Worm (Caenorhabditis elegans) whole organism, young adult: Measurements from ENCODE around the gene C34B4.2.
A peak's percentile ranks its signal among the peaks of the same experiment; 100 is the strongest.

Experiments used
- B0019.2 ChIP-seq: fragments of 200-800 bp; sonication (Bioruptor generic); conservative IDR thresholded peaks from 2 replicates; pipeline ENCODE4 v1.3.6; 2022; ENCODE audit warnings: missing genetic modification reagents, missing genetic modification characterization, missing compliant biosample characterization
- B0035.1 ChIP-seq: sonication (generic microtip); optimal IDR thresholded peaks from 2 replicates; lab custom pipeline; 2016; ENCODE audit warnings: missing genetic modification characterization, mild to moderate bottlenecking, missing compliant biosample characterization, missing genotype, missing genetic modification reagents
- B0336.3 ChIP-seq: fragments of 200-800 bp; sonication (Bioruptor generic); IDR thresholded peaks from 2 replicates; pipeline ENCODE4 v1.3.6; 2022; ENCODE audit warnings: missing genetic modification characterization, missing compliant biosample characterization
- C06A6.2 ChIP-seq: fragments of 200-800 bp; sonication (Bioruptor generic); conservative IDR thresholded peaks from 2 replicates; pipeline ENCODE4 v1.3.6; 2022; ENCODE audit warnings: missing genetic modification characterization, missing compliant biosample characterization
- F22D6.2 ChIP-seq: sonication (generic microtip); optimal IDR thresholded peaks from 2 replicates; lab custom pipeline; 2016; ENCODE audit warnings: mild to moderate bottlenecking, missing genetic modification characterization, missing compliant biosample characterization
- F49E8.2 ChIP-seq: sonication (generic microtip); optimal IDR thresholded peaks from 3 replicates; lab custom pipeline; 2017; ENCODE audit warnings: missing genetic modification characterization, mild to moderate bottlenecking, missing compliant biosample characterization, antibody characterized with exemption, moderate library complexity; ENCODE audit not compliant: insufficient read depth
- K11D2.4 ChIP-seq: fragments of 200-800 bp; sonication (Bioruptor generic); IDR thresholded peaks from 2 replicates; pipeline ENCODE4 v1.3.6; 2022; ENCODE audit warnings: missing genetic modification reagents, missing genetic modification characterization, missing compliant biosample characterization
- T26A5.8 ChIP-seq: sonication (generic microtip); optimal IDR thresholded peaks from 2 replicates; lab custom pipeline; 2016; ENCODE audit warnings: missing genetic modification characterization, missing compliant biosample characterization
- Y56A3A.18 ChIP-seq: fragments of 200-800 bp; sonication (Bioruptor generic); IDR thresholded peaks from 2 replicates; pipeline ENCODE4 v1.3.6; 2022; ENCODE audit warnings: missing genetic modification reagents, missing genetic modification characterization, missing compliant biosample characterization
- Y79H2A.3 ChIP-seq: fragments of 200-800 bp; sonication (Bioruptor generic); conservative IDR thresholded peaks from 2 replicates; pipeline ENCODE4 v1.3.6; 2022; ENCODE audit warnings: missing genetic modification reagents, missing genetic modification characterization, missing compliant biosample characterization
- ama-1 ChIP-seq, 3 experiments: fragments of 150-350 bp in 1 of 3; sonication (generic microtip) in 2 of 3; optimal IDR thresholded peaks; 2 replicates each; lab custom pipeline; 2014 to 2018; ENCODE audit warnings: missing biosample characterization in 2 of 3, missing genetic modification characterization in 2 of 3, missing genetic modification reagents in 2 of 3
- aptf-3 ChIP-seq: fragments of 200-800 bp; sonication (Bioruptor generic); IDR thresholded peaks from 2 replicates; pipeline ENCODE4 v1.3.6; 2022; ENCODE audit warnings: missing genetic modification characterization, missing compliant biosample characterization
- attf-3 ChIP-seq: fragments of 200-800 bp; sonication (Bioruptor generic); conservative IDR thresholded peaks from 2 replicates; pipeline ENCODE4 v1.3.6; 2022; ENCODE audit warnings: missing genetic modification reagents, missing genetic modification characterization, missing compliant biosample characterization
- attf-6 ChIP-seq: fragments of 200-800 bp; sonication (Bioruptor generic); IDR thresholded peaks from 2 replicates; pipeline ENCODE4 v1.3.6; 2022; ENCODE audit warnings: missing genetic modification reagents, missing genetic modification characterization, missing compliant biosample characterization
- bed-2 ChIP-seq: fragments of 200-800 bp; sonication (Bioruptor generic); IDR thresholded peaks from 2 replicates; pipeline ENCODE4 v1.3.6; 2022; ENCODE audit warnings: missing genetic modification reagents, missing genetic modification characterization, missing compliant biosample characterization
- cebp-1 ChIP-seq, 2 experiments: fragments of 200-800 bp in 1 of 2; sonication (Bioruptor generic) in 1 of 2; sonication (generic microtip) in 1 of 2; IDR thresholded peaks in 1 of 2; optimal IDR thresholded peaks in 1 of 2; 2 replicates each; pipeline versions ENCODE4 v1.3.6 to Lab custom; 2017 to 2022; ENCODE audit warnings: missing compliant biosample characterization in 2 of 2, missing genetic modification characterization in 2 of 2, mild to moderate bottlenecking in 1 of 2, missing genetic modification reagents in 1 of 2, moderate library complexity in 1 of 2
- ceh-27 ChIP-seq: fragments of 200-800 bp; sonication (Bioruptor generic); optimal IDR thresholded peaks from 2 replicates; lab custom pipeline; 2018; ENCODE audit warnings: mild to moderate bottlenecking, missing genetic modification characterization, moderate library complexity, missing compliant biosample characterization
- ceh-40 ChIP-seq: fragments of 200-800 bp; sonication (Bioruptor generic); IDR thresholded peaks from 2 replicates; pipeline ENCODE4 v1.3.6; 2022; ENCODE audit warnings: missing genetic modification characterization, missing compliant biosample characterization
- die-1 ChIP-seq: sonication (generic microtip); optimal IDR thresholded peaks from 2 replicates; lab custom pipeline; 2016; ENCODE audit warnings: missing genotype, mild to moderate bottlenecking, missing genetic modification characterization, missing compliant biosample characterization
- egl-44 ChIP-seq: fragments of 200-800 bp; sonication (Bioruptor generic); IDR thresholded peaks from 2 replicates; pipeline ENCODE4 v1.3.6; 2022; ENCODE audit warnings: missing genetic modification reagents, missing genetic modification characterization, missing compliant biosample characterization
- ekl-4 ChIP-seq: fragments of 200-800 bp; sonication (Bioruptor generic); IDR thresholded peaks from 2 replicates; pipeline ENCODE4 v1.3.6; 2022; ENCODE audit warnings: missing genetic modification reagents, missing genetic modification characterization, missing compliant biosample characterization
- hrde-1 ChIP-seq: sonication (generic microtip); optimal IDR thresholded peaks from 2 replicates; lab custom pipeline; 2016; ENCODE audit warnings: missing genetic modification characterization, mild to moderate bottlenecking, missing compliant biosample characterization, moderate library complexity, missing genotype, missing genetic modification reagents, borderline replicate concordance
- hsf-1 ChIP-seq: fragments of 200-800 bp; sonication (Bioruptor generic); IDR thresholded peaks from 2 replicates; pipeline ENCODE4 v1.3.6; 2022; ENCODE audit warnings: missing genetic modification reagents, missing genetic modification characterization, missing compliant biosample characterization
- let-607 ChIP-seq, 2 experiments: fragments of 200-800 bp in 1 of 2; sonication (Bioruptor generic) in 1 of 2; sonication (generic microtip) in 1 of 2; optimal IDR thresholded peaks; 2 replicates each; lab custom pipeline; 2016 to 2018; ENCODE audit warnings: mild to moderate bottlenecking in 2 of 2, missing compliant biosample characterization in 2 of 2, missing genetic modification characterization in 2 of 2, moderate library complexity in 2 of 2, missing genotype in 1 of 2
- lin-40 ChIP-seq: sonication (generic microtip); optimal IDR thresholded peaks from 2 replicates; lab custom pipeline; 2016; ENCODE audit warnings: missing genetic modification characterization, mild to moderate bottlenecking, missing compliant biosample characterization, missing genotype, missing genetic modification reagents
- mcd-1 ChIP-seq: fragments of 200-800 bp; sonication (Bioruptor generic); IDR thresholded peaks from 2 replicates; pipeline ENCODE4 v1.3.6; 2022; ENCODE audit warnings: missing genetic modification reagents, missing genetic modification characterization, missing compliant biosample characterization
- mxl-1 ChIP-seq: sonication (generic microtip); optimal IDR thresholded peaks from 2 replicates; lab custom pipeline; 2016; ENCODE audit warnings: missing genetic modification characterization, missing compliant biosample characterization
- nhr-120 ChIP-seq: fragments of 200-800 bp; sonication (Bioruptor generic); IDR thresholded peaks from 2 replicates; pipeline ENCODE4 v1.3.6; 2022; ENCODE audit warnings: missing genetic modification characterization, missing compliant biosample characterization
- nhr-80 ChIP-seq: sonication (generic microtip); optimal IDR thresholded peaks from 2 replicates; lab custom pipeline; 2016; ENCODE audit warnings: missing genetic modification characterization, missing compliant biosample characterization
- nhr-90 ChIP-seq: sonication (generic microtip); optimal IDR thresholded peaks from 2 replicates; lab custom pipeline; 2016; ENCODE audit warnings: missing genotype, mild to moderate bottlenecking, missing genetic modification characterization, missing compliant biosample characterization
- pha-4 ChIP-seq: fragments of 150-350 bp; sonication (generic microtip); optimal IDR thresholded peaks from 2 replicates; lab custom pipeline; 2014; ENCODE audit warnings: missing biosample characterization, missing genetic modification reagents, missing genetic modification characterization
- rcor-1 ChIP-seq: fragments of 200-800 bp; sonication (Bioruptor generic); IDR thresholded peaks from 2 replicates; pipeline ENCODE4 v1.3.6; 2022; ENCODE audit warnings: missing genetic modification reagents, missing genetic modification characterization, missing compliant biosample characterization
- somi-1 ChIP-seq: fragments of 200-800 bp; sonication (Bioruptor generic); optimal IDR thresholded peaks from 2 replicates; lab custom pipeline; 2018; ENCODE audit warnings: mild to moderate bottlenecking, missing genetic modification characterization, missing compliant biosample characterization
- tbp1 ChIP-seq: fragments of 200-800 bp; sonication (Bioruptor generic); optimal IDR thresholded peaks from 2 replicates; lab custom pipeline; 2018; ENCODE audit warnings: mild to moderate bottlenecking, missing genetic modification characterization, missing compliant biosample characterization
- tbx-9 ChIP-seq: sonication (generic microtip); optimal IDR thresholded peaks from 2 replicates; lab custom pipeline; 2016; ENCODE audit warnings: borderline replicate concordance, missing genetic modification characterization, inconsistent platforms, missing compliant biosample characterization
- tlf-1 ChIP-seq: fragments of 200-800 bp; sonication (Bioruptor generic); optimal IDR thresholded peaks from 2 replicates; lab custom pipeline; 2018; ENCODE audit warnings: mild to moderate bottlenecking, missing genetic modification characterization, missing compliant biosample characterization
- ztf-18 ChIP-seq: sonication (generic microtip); optimal IDR thresholded peaks from 2 replicates; lab custom pipeline; 2016; ENCODE audit warnings: missing genotype, mild to moderate bottlenecking, missing genetic modification characterization, missing compliant biosample characterization
- ztf-26 ChIP-seq: sonication (generic microtip); optimal IDR thresholded peaks from 2 replicates; lab custom pipeline; 2017; ENCODE audit warnings: missing genetic modification characterization, missing compliant biosample characterization
- ztf-3 ChIP-seq: fragments of 200-800 bp; sonication (Bioruptor generic); optimal IDR thresholded peaks from 2 replicates; lab custom pipeline; 2018; ENCODE audit warnings: mild to moderate bottlenecking, missing genetic modification characterization, missing compliant biosample characterization
- ztf-6 ChIP-seq: fragments of 200-800 bp; sonication (Bioruptor generic); IDR thresholded peaks from 2 replicates; pipeline ENCODE4 v1.3.6; 2022; ENCODE audit warnings: missing genetic modification reagents, missing genetic modification characterization, missing compliant biosample characterization

The C34B4.2 gene

DNA sequence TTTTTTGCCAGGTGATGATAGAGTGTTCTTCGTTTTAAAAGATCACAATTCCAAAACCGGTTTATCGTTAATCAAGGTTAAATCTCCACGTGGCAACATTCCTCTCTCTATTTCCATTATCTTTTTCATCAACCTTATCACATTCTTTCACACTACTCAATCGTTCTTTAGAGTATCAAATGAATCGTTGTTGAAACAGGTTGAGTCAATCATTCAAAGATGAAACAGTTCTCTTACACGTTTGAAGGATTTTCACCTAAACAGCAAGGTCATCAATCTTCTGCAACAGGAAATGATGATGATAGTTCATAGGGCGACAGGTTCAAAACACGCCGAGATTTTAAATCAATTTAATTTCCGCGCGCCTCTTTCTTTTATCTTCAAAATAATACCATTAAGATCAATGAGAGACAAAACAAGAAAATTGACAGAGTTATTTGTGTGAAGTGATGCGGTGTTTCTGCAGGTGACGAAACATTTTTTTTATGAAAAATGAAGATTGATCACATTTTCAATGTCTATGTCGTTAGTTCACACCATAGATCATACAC lies 1.6 kb upstream of the C34B4.2 start:
- peak; percentile 62 for TF ChIP-seq nhr-80 (tag; lab: Kevin White, UChicago)
- TF ChIP-seq somi-1 (GFP tag; lab: Kevin White, UChicago) = peak; percentile 93
- no peak for TF ChIP-seq attf-6 (GFP tag; lab: Robert Waterston, UW)
- TF ChIP-seq let-607 (tag; optimal IDR thresholded peaks at IDR 0.05; lab: Kevin White, UChicago) = peak in 1 of 2 experiments; percentile 78
- 0 out of 2 replicates have a peak, but pooled peaks have one; percentile 52 for TF ChIP-seq egl-44 (GFP tag; lab: Robert Waterston, UW)
- no peak for TF ChIP-seq ztf-3 (GFP tag; lab: Kevin White, UChicago)
- TF ChIP-seq B0035.1 (tag; lab: Kevin White, UChicago) = no peak
- TF ChIP-seq lin-40 (tag; lab: Kevin White, UChicago) = peak; percentile 91
- TF ChIP-seq F22D6.2 (tag; lab: Kevin White, UChicago) = peak; percentile 68
- no peak for TF ChIP-seq F49E8.2 (tag; lab: Kevin White, UChicago)
- peak; percentile 6 for TF ChIP-seq tlf-1 (GFP tag; lab: Kevin White, UChicago)
- TF ChIP-seq Y56A3A.18 (GFP tag; lab: Robert Waterston, UW) = no peak
- 0 out of 2 replicates have a peak, but pooled peaks have one; percentile 12 for TF ChIP-seq C06A6.2 (GFP tag; lab: Robert Waterston, UW)
- TF ChIP-seq cebp-1 (GFP tag; IDR thresholded peaks at IDR 0.05; lab: Robert Waterston, UW) = no peak
- TF ChIP-seq cebp-1 (tag; optimal IDR thresholded peaks at IDR 0.05; lab: Kevin White, UChicago) = peak; percentile 6
- peak; percentile 89 for TF ChIP-seq ztf-26 (tag; lab: Kevin White, UChicago)
- TF ChIP-seq K11D2.4 = peak; percentile 38; the same call in 1 of the 2 replicates
- TF ChIP-seq die-1 = peak; percentile 45

DNA sequence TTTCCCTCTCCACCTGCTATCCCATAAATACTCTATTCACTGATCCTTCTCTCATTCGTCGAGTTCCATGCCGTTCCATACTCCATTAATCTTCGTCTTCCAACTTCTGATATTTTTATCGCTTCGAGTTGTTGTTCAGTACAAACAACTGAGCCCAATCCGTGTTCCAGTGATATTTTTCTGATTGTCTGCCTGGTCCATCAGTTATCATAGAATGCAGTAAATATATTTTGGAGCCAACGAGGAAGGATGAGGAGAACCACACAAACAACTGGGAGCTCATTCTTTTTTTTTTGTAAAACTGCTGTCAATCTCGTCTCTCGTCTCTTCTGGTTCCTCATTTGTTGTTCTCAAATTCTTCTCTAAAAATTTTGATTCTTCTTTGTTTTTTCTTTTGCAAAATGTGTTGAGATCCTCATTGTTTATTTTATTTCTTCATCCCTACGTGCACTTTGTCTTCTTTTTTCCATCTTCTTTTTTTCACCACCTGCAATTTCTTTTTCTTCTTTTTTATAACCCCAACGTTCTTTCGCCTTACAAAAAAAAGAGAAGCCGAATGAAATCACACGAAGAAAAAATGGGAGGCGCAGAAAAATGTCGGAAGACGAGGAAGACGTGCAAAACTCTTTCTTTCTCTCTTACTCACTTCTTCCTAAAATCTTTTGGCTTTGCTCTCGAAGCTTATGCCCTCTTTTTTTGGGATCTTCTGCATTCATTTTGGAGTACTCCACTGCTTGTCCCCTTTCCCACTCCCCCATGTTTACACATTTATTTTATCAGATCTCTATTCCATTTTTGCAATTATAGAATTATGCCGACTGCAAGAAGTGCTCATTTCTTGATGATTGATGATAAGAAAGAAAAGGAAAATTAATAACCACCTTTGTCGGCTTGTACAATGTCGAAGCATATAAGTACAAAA lies 1.2 kb downstream of the C34B4.2 start:
- no peak for TF ChIP-seq hsf-1 (GFP tag; lab: Robert Waterston, UW)
- peak; percentile 19 for TF ChIP-seq ama-1 (optimal IDR thresholded peaks at IDR 0.05; lab: Kevin White, UChicago)
- no peak for TF ChIP-seq ama-1 (GFP tag; optimal IDR thresholded peaks at IDR 0.05; lab: Kevin White, UChicago)
- TF ChIP-seq aptf-3 = no peak
- no peak for TF ChIP-seq bed-2 (GFP tag; lab: Robert Waterston, UW)
- TF ChIP-seq cebp-1 (GFP tag; IDR thresholded peaks at IDR 0.05; lab: Robert Waterston, UW) = no peak
- no peak for TF ChIP-seq cebp-1 (tag; optimal IDR thresholded peaks at IDR 0.05; lab: Kevin White, UChicago)
- 0 out of 2 replicates have a peak, but pooled peaks have one; percentile 18 for TF ChIP-seq C06A6.2 (GFP tag; lab: Robert Waterston, UW)
- TF ChIP-seq ceh-40 = no peak
- TF ChIP-seq attf-3 (GFP tag; lab: Robert Waterston, UW) = no peak
- TF ChIP-seq pha-4 (tag; lab: Kevin White, UChicago) = no peak

DNA sequence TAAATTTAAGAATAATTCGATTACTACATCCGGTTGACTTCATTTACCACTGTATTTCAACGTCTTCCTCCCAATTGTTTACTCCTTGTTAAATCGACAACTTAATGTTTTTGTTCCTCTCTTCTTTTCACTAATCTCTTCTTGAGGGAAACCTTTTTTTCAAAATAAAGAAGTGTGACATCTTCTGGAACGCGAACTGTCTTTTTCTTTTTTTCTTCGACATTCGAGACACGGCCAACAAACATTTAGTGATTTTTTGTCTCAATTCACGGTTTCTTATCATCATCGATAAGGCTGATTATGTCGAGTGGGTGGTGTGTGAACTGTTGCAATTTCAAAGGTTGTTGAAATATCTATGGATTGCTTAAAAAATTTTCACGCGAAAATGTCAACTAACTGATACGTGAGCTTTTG lies 2.4 kb downstream of the C34B4.2 start:
- TF ChIP-seq B0019.2 (GFP tag; lab: Robert Waterston, UW) (no peak), C06A6.2 (GFP tag; lab: Robert Waterston, UW) (no peak), ceh-27 (GFP tag; lab: Kevin White, UChicago) (no peak), ztf-18 (tag; lab: Kevin White, UChicago) (no peak), mcd-1 (no peak), somi-1 (GFP tag; lab: Kevin White, UChicago) (peak; percentile 3), tbp1 (peak; percentile 2), Y79H2A.3 (no peak), mxl-1 (tag; lab: Kevin White, UChicago) (no peak), ceh-40 (no peak), nhr-90 (tag; lab: Kevin White, UChicago) (no peak), hsf-1 (GFP tag; lab: Robert Waterston, UW) (no peak), nhr-120 (GFP tag; lab: Robert Waterston, UW) (no peak), rcor-1 (GFP tag; lab: Robert Waterston, UW) (no peak), T26A5.8 (no peak), tbx-9 (no peak), ztf-26 (tag; lab: Kevin White, UChicago) (peak; percentile 37), nhr-80 (tag; lab: Kevin White, UChicago) (peak; percentile 78), hrde-1 (tag; lab: Kevin White, UChicago) (no peak), ztf-6 (GFP tag; lab: Robert Waterston, UW) (no peak), F49E8.2 (tag; lab: Kevin White, UChicago) (no peak), ekl-4 (GFP tag; lab: Robert Waterston, UW) (no peak), B0336.3 (GFP tag; lab: Robert Waterston, UW) (no peak; the same call in 1 of the 2 replicates)
